Worm (Caenorhabditis elegans): ENCODE results near the gene pnp-1.

DNA sequence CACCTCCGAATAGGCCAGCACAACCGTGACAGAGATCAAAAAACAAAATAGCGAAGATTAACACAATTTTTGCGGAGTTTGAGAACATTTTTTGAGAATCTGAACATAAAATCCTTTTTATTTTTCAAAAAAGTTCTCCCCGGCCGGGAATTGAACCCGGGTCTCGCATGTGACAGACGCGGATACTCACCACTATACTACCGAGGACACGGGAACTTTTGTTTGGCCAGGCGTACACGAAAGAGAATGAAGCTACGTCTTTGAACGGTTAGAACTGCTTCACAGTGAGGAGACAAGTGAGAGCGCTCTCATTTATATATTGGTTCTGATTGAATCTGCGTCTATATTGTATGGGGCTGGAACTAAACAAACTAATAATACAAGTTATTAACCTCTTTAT, 24.4 kb upstream of the pnp-1 start, which contains the start of gene grl-26:
- no peak for TF ChIP-seq unc-62 (GFP tag; optimal IDR thresholded peaks at IDR 0.05 in 1 of 2)
- TF ChIP-seq unc-62 (tag; optimal IDR thresholded peaks at IDR 0.05) = no peak
- TF ChIP-seq dve-1 (tag; optimal IDR thresholded peaks at IDR 0.05; ENCODE audit: insufficient read depth) = peak; percentile 59
- no peak for TF ChIP-seq aly-2 (tag; optimal IDR thresholded peaks at IDR 0.05)
- TF ChIP-seq ztf-11 (tag; optimal IDR thresholded peaks at IDR 0.05) = no peak
